Worm (Caenorhabditis elegans): ENCODE data around the gene F47F2.3.

- TF ChIP-seq ceh-36 (tag; optimal IDR thresholded peaks at IDR 0.05) (no peak), hmbx-1 (tag; optimal IDR thresholded peaks at IDR 0.05) (no peak), ama-1 (optimal IDR thresholded peaks at IDR 0.05) (no peak), ceh-13 (GFP tag; optimal IDR thresholded peaks at IDR 0.05) (no peak), tbx-37 (GFP tag; conservative IDR thresholded peaks at IDR 0.05) (no peak), tra-4 (tag; optimal IDR thresholded peaks at IDR 0.05) (no peak), flt-1 (GFP tag; IDR thresholded peaks at IDR 0.05) (no peak), pes-1 (GFP tag; IDR thresholded peaks at IDR 0.05) (no peak), hmg-4 (GFP tag; optimal IDR thresholded peaks at IDR 0.05) (no peak), scrt-1 (GFP tag; IDR thresholded peaks at IDR 0.05) (no peak)
Measured at ce11 chrX:3937483-3937882, 42.0 kb upstream of the F47F2.3 start.

Data from whole organism, early embryonic.